Worm (Caenorhabditis elegans): ENCODE data around the gene C34C6.10.

Gene C34C6.10

DNA sequence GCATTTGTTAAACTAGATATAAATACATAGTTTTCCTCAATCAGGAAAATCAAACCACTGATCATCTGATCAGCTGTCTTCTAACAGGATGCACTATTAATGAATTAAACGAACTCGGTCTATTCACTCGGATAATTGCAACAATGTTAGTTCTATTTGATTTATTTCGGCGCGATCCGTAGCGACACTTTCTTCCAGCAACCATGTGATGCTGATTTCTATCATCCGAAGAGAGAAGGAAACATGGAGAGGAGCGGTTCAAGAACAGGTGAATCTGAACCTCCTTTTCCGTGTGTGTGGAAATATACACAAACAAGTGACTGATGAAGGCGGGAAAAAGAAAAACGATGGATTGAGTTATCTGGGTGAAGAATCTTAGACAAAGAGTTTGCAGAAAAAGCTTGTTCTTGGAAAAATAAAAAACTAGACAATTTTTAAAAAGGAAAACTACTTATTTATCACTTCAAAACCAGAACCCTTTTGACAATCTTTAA, 36.1 kb upstream of the C34C6.10 start:
- TF ChIP-seq lsy-2 (tag; optimal IDR thresholded peaks at IDR 0.05): no peak
- peak; percentile 65 for TF ChIP-seq nhr-21 (tag; optimal IDR thresholded peaks at IDR 0.05)

DNA sequence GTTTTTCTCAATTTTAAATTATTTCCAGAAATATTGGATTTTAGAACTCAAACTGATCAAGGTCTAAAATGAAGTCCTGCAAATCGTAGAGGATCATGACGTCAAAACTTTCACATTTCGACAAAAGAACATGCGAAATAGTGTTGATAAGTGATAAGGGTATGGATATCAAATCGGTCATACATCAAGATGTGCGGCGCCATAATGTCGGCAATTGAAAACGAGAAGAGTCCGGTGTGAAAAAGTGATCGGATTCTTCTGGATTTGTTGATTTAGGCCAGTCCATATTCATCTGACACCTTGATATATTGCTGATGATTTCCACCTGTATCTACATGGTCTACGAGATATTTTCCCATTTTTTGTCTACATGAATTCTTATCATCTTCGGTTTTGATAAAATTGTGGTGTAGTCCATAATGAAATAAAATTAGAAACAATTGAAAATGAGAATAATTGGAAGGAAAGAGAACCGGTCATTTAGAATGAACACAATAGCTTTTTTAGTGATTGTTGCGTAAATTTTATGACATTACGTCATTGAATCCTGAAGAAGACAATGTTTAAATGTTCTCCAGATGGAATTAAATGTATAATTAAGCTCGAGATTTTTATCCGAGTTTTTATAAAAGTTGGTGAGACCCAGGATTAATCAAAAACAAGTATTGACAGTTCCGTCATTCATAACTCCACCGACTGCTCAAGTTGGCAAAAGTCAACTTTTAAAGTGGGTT, 35.4 kb upstream of the C34C6.10 start:
- TF ChIP-seq nhr-6 (tag; optimal IDR thresholded peaks at IDR 0.05): no peak
- TF ChIP-seq nhr-21 (tag; optimal IDR thresholded peaks at IDR 0.05): peak; percentile 65

DNA sequence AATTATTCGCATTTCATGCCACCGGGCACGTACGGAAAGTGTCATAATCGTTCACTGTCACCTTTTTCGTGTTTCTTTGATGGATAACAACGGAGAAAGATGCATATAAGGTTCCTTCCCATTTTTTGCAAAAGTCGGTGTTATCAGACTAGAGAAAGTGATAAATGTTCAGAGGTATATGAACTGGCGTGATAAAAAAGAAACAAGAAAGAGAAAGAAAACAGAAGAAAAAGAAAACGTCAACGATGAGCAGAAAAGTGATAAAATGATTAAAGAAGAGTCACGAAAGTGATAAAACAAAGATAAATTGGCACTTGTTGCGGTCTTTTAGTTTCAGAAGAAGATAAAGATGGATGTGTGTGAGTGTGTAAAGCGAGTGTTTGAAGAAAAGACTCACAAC, 34.6 kb upstream of the C34C6.10 start:
- TF ChIP-seq Y55F3AM.14 (GFP tag; optimal IDR thresholded peaks at IDR 0.05) (no peak), sma-9 (GFP tag; optimal IDR thresholded peaks at IDR 0.05) (peak; percentile 28), sma-9 (tag; optimal IDR thresholded peaks at IDR 0.05) (no peak), C34F6.9 (tag; optimal IDR thresholded peaks at IDR 0.05) (peak; percentile 7), lsy-2 (tag; optimal IDR thresholded peaks at IDR 0.05) (no peak), ZK546.5 (tag; optimal IDR thresholded peaks at IDR 0.05) (no peak), F13H6.1 (tag; optimal IDR thresholded peaks at IDR 0.05) (no peak), fos-1 (tag; optimal IDR thresholded peaks at IDR 0.05) (peak; percentile 17), unc-62 (GFP tag; optimal IDR thresholded peaks at IDR 0.05) (no peak), blmp-1 (tag; optimal IDR thresholded peaks at IDR 0.05; ENCODE audit: insufficient read depth) (peak; percentile 88), mdl-1 (tag; optimal IDR thresholded peaks at IDR 0.05) (no peak), mbf-1 (tag; optimal IDR thresholded peaks at IDR 0.05) (no peak), lin-11 (tag; optimal IDR thresholded peaks at IDR 0.05) (no peak), sem-4 (tag; optimal IDR thresholded peaks at IDR 0.05) (no peak), zag-1 (tag; optimal IDR thresholded peaks at IDR 0.05) (no peak), nhr-21 (tag; optimal IDR thresholded peaks at IDR 0.05) (peak; percentile 19), snpc-4 (tag; optimal IDR thresholded peaks at IDR 0.05) (no peak)

DNA sequence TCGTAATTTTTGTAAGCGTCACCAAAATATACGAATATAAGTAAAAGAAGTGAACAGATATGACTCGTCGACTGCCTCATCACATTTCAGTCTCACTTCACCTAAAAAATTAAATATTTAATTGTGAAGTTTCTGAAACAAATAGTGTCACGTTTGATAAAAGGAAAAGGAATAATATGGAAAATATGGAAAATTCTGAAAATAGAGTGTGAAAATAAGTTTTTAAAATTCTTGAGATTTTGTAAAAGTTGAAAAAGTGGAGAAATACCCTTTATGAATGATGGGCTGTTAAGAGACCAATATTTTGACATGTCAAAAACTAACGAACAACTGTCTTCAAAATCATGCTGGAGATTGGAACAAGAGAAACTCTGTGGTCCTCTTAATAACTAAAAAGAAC, 31.0 kb upstream of the C34C6.10 start, which contains the start of gene T01B7.9:
Gene T01B7.9, minus strand, starts transcription at position 101 of the 400 bp plus-strand sequence.
- TF ChIP-seq nhr-77 (tag; optimal IDR thresholded peaks at IDR 0.05) (no peak), sem-4 (tag; optimal IDR thresholded peaks at IDR 0.05) (no peak), unc-62 (GFP tag; optimal IDR thresholded peaks at IDR 0.05) (no peak), peb-1 (tag; optimal IDR thresholded peaks at IDR 0.05) (no peak), mab-5 (tag; optimal IDR thresholded peaks at IDR 0.05) (no peak), nhr-11 (tag; optimal IDR thresholded peaks at IDR 0.05) (no peak), skn-1 (tag; optimal IDR thresholded peaks at IDR 0.05) (no peak), lsy-2 (tag; optimal IDR thresholded peaks at IDR 0.05) (no peak), sma-9 (GFP tag; optimal IDR thresholded peaks at IDR 0.05) (no peak), sma-9 (tag; optimal IDR thresholded peaks at IDR 0.05) (no peak), nhr-21 (tag; optimal IDR thresholded peaks at IDR 0.05) (no peak), elt-3 (tag; optimal IDR thresholded peaks at IDR 0.05) (no peak), nhr-10 (tag; optimal IDR thresholded peaks at IDR 0.05) (no peak), gmeb-1 (tag; optimal IDR thresholded peaks at IDR 0.05) (no peak)

DNA sequence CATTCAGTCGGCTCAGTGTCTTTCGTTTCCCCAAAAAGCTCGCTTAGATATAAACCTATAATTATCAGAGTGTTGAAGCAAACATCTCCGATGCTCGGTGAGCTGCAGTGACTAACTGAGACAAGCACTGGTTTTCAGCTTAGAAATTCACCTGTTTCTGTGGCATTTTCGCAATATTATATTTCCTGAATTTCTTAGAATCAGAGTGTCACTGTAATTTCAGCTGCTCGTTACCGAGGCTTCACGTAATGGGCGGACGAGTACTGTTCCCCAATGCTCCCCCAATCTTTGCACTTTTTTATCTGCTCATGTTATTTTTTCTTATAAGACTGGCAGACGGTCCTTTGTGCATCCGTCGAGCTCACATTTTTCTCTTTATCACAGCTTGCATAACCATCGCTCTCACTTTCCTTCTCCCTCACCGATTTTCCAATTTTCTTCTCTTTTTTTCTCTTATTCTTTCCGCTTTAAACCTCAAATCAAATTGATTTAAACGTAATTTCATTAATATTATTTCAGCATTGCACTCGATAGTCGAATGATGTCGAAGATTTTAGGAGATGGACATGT, 26.4 kb upstream of the C34C6.10 start, which contains the start of gene trcs-2:
Gene trcs-2, plus strand, starts transcription at position 520 of the 570 bp plus-strand sequence.
- no peak for TF ChIP-seq lin-39 (tag; optimal IDR thresholded peaks at IDR 0.05)
- no peak for TF ChIP-seq ceh-16 (tag; optimal IDR thresholded peaks at IDR 0.05)
- no peak for TF ChIP-seq nhr-12 (tag; optimal IDR thresholded peaks at IDR 0.05)
- no peak for TF ChIP-seq mab-5 (tag; optimal IDR thresholded peaks at IDR 0.05)
- TF ChIP-seq skn-1 (tag; optimal IDR thresholded peaks at IDR 0.05): no peak
- no peak for TF ChIP-seq elt-3 (tag; optimal IDR thresholded peaks at IDR 0.05)
- no peak for TF ChIP-seq nhr-237 (tag; optimal IDR thresholded peaks at IDR 0.05)
- no peak for TF ChIP-seq alr-1 (tag; optimal IDR thresholded peaks at IDR 0.05)
- TF ChIP-seq ztf-1 (GFP tag; conservative IDR thresholded peaks at IDR 0.05): no peak
- TF ChIP-seq elt-1 (tag; optimal IDR thresholded peaks at IDR 0.05): no peak
- TF ChIP-seq nhr-11 (tag; optimal IDR thresholded peaks at IDR 0.05): no peak
- no peak for TF ChIP-seq egl-27 (tag; optimal IDR thresholded peaks at IDR 0.05)
- no peak for TF ChIP-seq aly-2 (tag; optimal IDR thresholded peaks at IDR 0.05)
- no peak for TF ChIP-seq crh-2 (tag; optimal IDR thresholded peaks at IDR 0.05)
